Worm (Caenorhabditis elegans) whole organism, L4 larva: ENCODE data around the gene daam-1.

Source experiments
- F26F4.8 ChIP-seq: fragments of 200-800 bp; sonication (Bioruptor generic); conservative IDR thresholded peaks from 2 replicates; pipeline ENCODE4 v1.3.6; 2022; ENCODE audit warnings: missing genetic modification characterization, missing compliant biosample characterization
- F37D6.2 ChIP-seq: sonication (generic microtip); optimal IDR thresholded peaks from 2 replicates; lab custom pipeline; 2016; ENCODE audit warnings: mild to moderate bottlenecking, missing genetic modification characterization, missing compliant biosample characterization
- T26A8.4 ChIP-seq: fragments of 200-800 bp; sonication (Bioruptor generic); IDR thresholded peaks from 2 replicates; pipeline ENCODE4 v1.3.6; 2022; ENCODE audit warnings: missing genetic modification characterization, missing compliant biosample characterization
- Y105C5A.15 ChIP-seq: fragments of 200-800 bp; sonication (Bioruptor generic); IDR thresholded peaks from 2 replicates; pipeline ENCODE4 v1.3.6; 2022; ENCODE audit warnings: missing genetic modification characterization, missing compliant biosample characterization
- Y5F2A.4 ChIP-seq: fragments of 200-800 bp; sonication (Bioruptor generic); optimal IDR thresholded peaks from 2 replicates; lab custom pipeline; 2018; ENCODE audit warnings: mild to moderate bottlenecking, missing genetic modification characterization, missing compliant biosample characterization
- ZK337.2 ChIP-seq: fragments of 200-800 bp; sonication (Bioruptor generic); IDR thresholded peaks from 2 replicates; pipeline ENCODE4 v1.3.6; 2022; ENCODE audit warnings: missing genetic modification reagents, missing genetic modification characterization, missing compliant biosample characterization
- aha-1 ChIP-seq: fragments of 150-350 bp; peaks from one replicate; lab custom pipeline; 2014; ENCODE audit warnings: missing biosample characterization, missing genetic modification characterization
- arid-1 ChIP-seq: fragments of 200-800 bp; sonication (Bioruptor generic); conservative IDR thresholded peaks from 2 replicates; pipeline ENCODE4 v1.3.6; 2022; ENCODE audit warnings: missing genetic modification reagents, missing genetic modification characterization, missing compliant biosample characterization
- cey-2 ChIP-seq: sonication (generic microtip); optimal IDR thresholded peaks from 3 replicates; lab custom pipeline; 2017; ENCODE audit warnings: missing genetic modification characterization, mild to moderate bottlenecking, missing compliant biosample characterization, antibody characterized with exemption, borderline replicate concordance; ENCODE audit not compliant: insufficient read depth
- ctbp-1 ChIP-seq: fragments of 200-800 bp; sonication (Bioruptor generic); IDR thresholded peaks from 2 replicates; pipeline ENCODE4 v1.3.6; 2022; ENCODE audit warnings: missing genetic modification reagents, missing genetic modification characterization, missing compliant biosample characterization
- dmd-9 ChIP-seq: fragments of 200-800 bp; sonication (Bioruptor generic); IDR thresholded peaks from 2 replicates; pipeline ENCODE4 v1.3.6; 2022; ENCODE audit warnings: missing genetic modification reagents, missing genetic modification characterization, missing compliant biosample characterization
- egl-43 ChIP-seq: fragments of 200-800 bp; sonication (Bioruptor generic); IDR thresholded peaks from 2 replicates; pipeline ENCODE4 v1.3.6; 2022; ENCODE audit warnings: missing genetic modification reagents, missing genetic modification characterization, missing compliant biosample characterization
- hif-1 ChIP-seq, 2 experiments: sonication (generic microtip); optimal IDR thresholded peaks; 2 replicates each; lab custom pipeline; 2016 to 2017; ENCODE audit warnings: missing compliant biosample characterization in 2 of 2, missing genetic modification characterization in 2 of 2, missing genetic modification reagents in 2 of 2, missing genotype in 2 of 2, mild to moderate bottlenecking in 1 of 2
- lim-7 ChIP-seq: fragments of 200-800 bp; sonication (Bioruptor generic); IDR thresholded peaks from 2 replicates; pipeline ENCODE4 v1.3.6; 2022; ENCODE audit warnings: missing genetic modification characterization, missing compliant biosample characterization
- lin-13 ChIP-seq: fragments of 150-350 bp; optimal IDR thresholded peaks from 2 replicates; lab custom pipeline; 2014; ENCODE audit warnings: missing biosample characterization, missing genetic modification reagents, missing genetic modification characterization
- lin-29 ChIP-seq: fragments of 200-800 bp; sonication (Bioruptor generic); IDR thresholded peaks from 2 replicates; pipeline ENCODE4 v1.3.6; 2022; ENCODE audit warnings: missing genetic modification reagents, missing genetic modification characterization, missing compliant biosample characterization
- lsy-2 ChIP-seq, 2 experiments: fragments of 150-350 bp in 1 of 2; sonication (generic microtip) in 1 of 2; optimal IDR thresholded peaks; 2 replicates each; lab custom pipeline; 2014 to 2017; ENCODE audit warnings: missing biosample characterization in 2 of 2, missing genetic modification characterization in 2 of 2
- madf-5 ChIP-seq, 2 experiments: fragments of 200-800 bp; sonication (Bioruptor generic); IDR thresholded peaks; 2 replicates each; pipeline ENCODE4 v1.3.6; 2022; ENCODE audit warnings: missing compliant biosample characterization in 2 of 2, missing genetic modification characterization in 2 of 2
- mdt-29 ChIP-seq: fragments of 200-800 bp; sonication (Bioruptor generic); IDR thresholded peaks from 2 replicates; pipeline ENCODE4 v1.3.6; 2022; ENCODE audit warnings: missing genetic modification reagents, missing genetic modification characterization, missing compliant biosample characterization
- mep-1 ChIP-seq: fragments of 150-350 bp; sonication (generic microtip); optimal IDR thresholded peaks from 3 replicates; lab custom pipeline; 2014; ENCODE audit warnings: missing biosample characterization, missing genetic modification characterization
- nhr-10 ChIP-seq: fragments of 150-350 bp; optimal IDR thresholded peaks from 2 replicates; lab custom pipeline; 2014; ENCODE audit warnings: missing biosample characterization, missing genetic modification characterization
- nhr-111 ChIP-seq: fragments of 200-800 bp; sonication (Bioruptor generic); optimal IDR thresholded peaks from 2 replicates; lab custom pipeline; 2018; ENCODE audit warnings: mild to moderate bottlenecking, missing genetic modification characterization, missing compliant biosample characterization
- nhr-25 ChIP-seq: sonication (generic microtip); optimal IDR thresholded peaks from 2 replicates; lab custom pipeline; 2017; ENCODE audit warnings: missing genetic modification characterization, mild to moderate bottlenecking, missing compliant biosample characterization, antibody characterized with exemption, moderate library complexity, borderline replicate concordance; ENCODE audit not compliant: insufficient read depth
- nhr-41 ChIP-seq: fragments of 200-800 bp; sonication (Bioruptor generic); IDR thresholded peaks from 2 replicates; pipeline ENCODE4 v1.3.6; 2022; ENCODE audit warnings: missing genetic modification reagents, missing genetic modification characterization, missing compliant biosample characterization
- nhr-42 ChIP-seq: fragments of 200-800 bp; sonication (Bioruptor generic); IDR thresholded peaks from 2 replicates; pipeline ENCODE4 v1.3.6; 2022; ENCODE audit warnings: missing genetic modification characterization, missing compliant biosample characterization
- nhr-48 ChIP-seq: sonication (generic microtip); optimal IDR thresholded peaks from 2 replicates; lab custom pipeline; 2016; ENCODE audit warnings: mild to moderate bottlenecking, missing genetic modification characterization, missing compliant biosample characterization
- nhr-76 ChIP-seq: fragments of 150-350 bp; optimal IDR thresholded peaks from 2 replicates; lab custom pipeline; 2014; ENCODE audit warnings: missing biosample characterization, missing genetic modification characterization
- pha-4 ChIP-seq, 2 experiments: fragments of 150-350 bp in 1 of 2; fragments of 200-800 bp in 1 of 2; sonication (Bioruptor generic) in 1 of 2; IDR thresholded peaks in 1 of 2; optimal IDR thresholded peaks in 1 of 2; 2 replicates each; pipeline versions ENCODE4 v1.3.6 to Lab custom; 2014 to 2022; ENCODE audit warnings: missing genetic modification characterization in 2 of 2, missing genetic modification reagents in 2 of 2, missing biosample characterization in 1 of 2, missing compliant biosample characterization in 1 of 2
- pqm-1 ChIP-seq: sonication (generic microtip); optimal IDR thresholded peaks from 2 replicates; lab custom pipeline; 2017; ENCODE audit warnings: missing biosample characterization, missing genetic modification characterization
- set-16 ChIP-seq: fragments of 200-800 bp; sonication (Bioruptor generic); IDR thresholded peaks from 2 replicates; pipeline ENCODE4 v1.3.6; 2022; ENCODE audit warnings: missing genetic modification reagents, missing genetic modification characterization, missing compliant biosample characterization
- snpc-1.2 ChIP-seq: fragments of 200-800 bp; sonication (Bioruptor generic); IDR thresholded peaks from 2 replicates; pipeline ENCODE4 v1.3.6; 2022; ENCODE audit warnings: missing genetic modification reagents, missing genetic modification characterization, missing compliant biosample characterization
- snpc-4 ChIP-seq: fragments of 150-350 bp; optimal IDR thresholded peaks from 2 replicates; lab custom pipeline; 2014; ENCODE audit warnings: missing biosample characterization, missing genetic modification characterization
- spr-1 ChIP-seq: sonication (generic microtip); optimal IDR thresholded peaks from 2 replicates; lab custom pipeline; 2016; ENCODE audit warnings: mild to moderate bottlenecking, missing genetic modification characterization, missing compliant biosample characterization
- tag-97 ChIP-seq: fragments of 200-800 bp; sonication (Bioruptor generic); IDR thresholded peaks from 2 replicates; pipeline ENCODE4 v1.3.6; 2022; ENCODE audit warnings: missing genetic modification characterization, missing compliant biosample characterization
- unc-130 ChIP-seq: sonication (generic microtip); optimal IDR thresholded peaks from 2 replicates; lab custom pipeline; 2016; ENCODE audit warnings: missing genetic modification reagents, missing genetic modification characterization, missing compliant biosample characterization
- unc-62 ChIP-seq, 3 experiments: fragments of 150-350 bp in 1 of 3; sonication (generic microtip); optimal IDR thresholded peaks in 2 of 3; peaks in 1 of 3; 1 replicate in 1 of 3; 2 replicates in 2 of 3; lab custom pipeline; 2014 to 2017; ENCODE audit warnings: missing biosample characterization in 3 of 3, missing genetic modification characterization in 3 of 3, missing genetic modification reagents in 3 of 3, missing genotype in 1 of 3

The daam-1 gene

ce11 chrV:68112-68511 lies 15.5 kb downstream of the daam-1 start (continued):
- TF ChIP-seq mep-1 (tag; lab: Kevin White, UChicago) (no peak), tag-97 (GFP tag; lab: Robert Waterston, UW) (no peak), nhr-42 (GFP tag; lab: Robert Waterston, UW) (no peak), pha-4 (GFP tag; IDR thresholded peaks at IDR 0.05; lab: Robert Waterston, UW) (no peak), pha-4 (tag; optimal IDR thresholded peaks at IDR 0.05; lab: Kevin White, UChicago) (no peak), unc-130 (GFP tag; lab: Kevin White, UChicago) (no peak), Y5F2A.4 (no peak), aha-1 (tag; lab: Kevin White, UChicago) (peak; percentile 42), cey-2 (tag; lab: Kevin White, UChicago) (no peak)

ce11 chrV:66506-66905 lies 17.1 kb downstream of the daam-1 start:
- peak in 1 of 2 experiments; percentile 95 for TF ChIP-seq unc-62 (GFP tag; optimal IDR thresholded peaks at IDR 0.05 in 1 of 2; lab: Kevin White, UChicago)
- TF ChIP-seq unc-62 (tag; optimal IDR thresholded peaks at IDR 0.05; lab: Kevin White, UChicago), result no peak
- no peak for TF ChIP-seq nhr-25 (tag; lab: Kevin White, UChicago)

ce11 chrV:63887-64286 lies 19.7 kb downstream of the daam-1 start:
- TF ChIP-seq aha-1 (tag; lab: Kevin White, UChicago), result peak; percentile 25
- no peak for TF ChIP-seq mdt-29 (GFP tag; lab: Robert Waterston, UW)
- TF ChIP-seq hif-1 (tag; optimal IDR thresholded peaks at IDR 0.05; lab: Kevin White, UChicago), result no peak
- TF ChIP-seq pha-4 (GFP tag; IDR thresholded peaks at IDR 0.05; lab: Robert Waterston, UW), result 0 out of 2 replicates have a peak, but pooled peaks have one; percentile 6
- no peak for TF ChIP-seq pha-4 (tag; optimal IDR thresholded peaks at IDR 0.05; lab: Kevin White, UChicago)
- TF ChIP-seq pqm-1 (tag; lab: Kevin White, UChicago), result no peak
- 0 out of 2 replicates have a peak, but pooled peaks have one; percentile 45 for TF ChIP-seq F26F4.8
- TF ChIP-seq set-16, result peak; percentile 92
- 0 out of 2 replicates have a peak, but pooled peaks have one; percentile 18 for TF ChIP-seq lin-29 (GFP tag; lab: Robert Waterston, UW)
- no peak for TF ChIP-seq spr-1
- TF ChIP-seq madf-5 (GFP tag; IDR thresholded peaks at IDR 0.05; lab: Robert Waterston, UW), result no peak
- TF ChIP-seq snpc-1.2 (GFP tag; lab: Robert Waterston, UW), result 0 out of 2 replicates have a peak, but pooled peaks have one; percentile 46
- no peak for TF ChIP-seq ctbp-1 (GFP tag; lab: Robert Waterston, UW)
- no peak for TF ChIP-seq lin-13
- TF ChIP-seq unc-62 (GFP tag; optimal IDR thresholded peaks at IDR 0.05 in 1 of 2; lab: Kevin White, UChicago), result no peak
- no peak for TF ChIP-seq unc-62 (tag; optimal IDR thresholded peaks at IDR 0.05; lab: Kevin White, UChicago)
- no peak for TF ChIP-seq T26A8.4
- TF ChIP-seq nhr-48 (tag; lab: Kevin White, UChicago), result no peak
- TF ChIP-seq F37D6.2 (tag; lab: Kevin White, UChicago), result no peak
- TF ChIP-seq nhr-10 (tag; lab: Kevin White, UChicago), result no peak
- TF ChIP-seq nhr-41 (GFP tag; lab: Robert Waterston, UW), result no peak
- no peak for TF ChIP-seq ZK337.2
- TF ChIP-seq egl-43 (GFP tag; lab: Robert Waterston, UW), result peak; percentile 70
- TF ChIP-seq nhr-76 (tag; lab: Kevin White, UChicago), result no peak
- no peak for TF ChIP-seq lsy-2 (tag; optimal IDR thresholded peaks at IDR 0.05; lab: Kevin White, UChicago)
- no peak for TF ChIP-seq unc-130 (GFP tag; lab: Kevin White, UChicago)
- no peak for TF ChIP-seq nhr-111 (GFP tag; lab: Kevin White, UChicago)
- no peak for TF ChIP-seq snpc-4
- TF ChIP-seq dmd-9 (GFP tag; lab: Robert Waterston, UW), result no peak
- TF ChIP-seq lim-7 (GFP tag; lab: Robert Waterston, UW), result no peak
- no peak for TF ChIP-seq arid-1 (GFP tag; lab: Robert Waterston, UW)
- no peak for TF ChIP-seq Y105C5A.15 (GFP tag; lab: Robert Waterston, UW)
